Worm (Caenorhabditis elegans): ENCODE measurements around the gene F56B3.9.

- TF ChIP-seq hrde-1 (tag; optimal IDR thresholded peaks at IDR 0.05; ENCODE audit: borderline replicate concordance): no peak
- no peak for TF ChIP-seq lin-35 (GFP tag; optimal IDR thresholded peaks at IDR 0.05)
- TF ChIP-seq unc-62 (GFP tag; optimal IDR thresholded peaks at IDR 0.05): no peak
These were observed 34.7 kb upstream of the F56B3.9 start, which contains the start of gene kvs-5 for ce11 chrIV:736447-736846.
